Worm (Caenorhabditis elegans) whole organism, mixed stage, embryonic: ENCODE results near the gene mrpl-30.

Experiments
- blmp-1 ChIP-seq: fragments of 150-350 bp; optimal IDR thresholded peaks from 2 replicates; lab custom pipeline; 2014; ENCODE audit warnings: missing biosample characterization, missing genetic modification characterization
- lin-13 ChIP-seq: fragments of 150-350 bp; optimal IDR thresholded peaks from 2 replicates; lab custom pipeline; 2014; ENCODE audit warnings: missing biosample characterization, missing genetic modification characterization
- mep-1 ChIP-seq: fragments of 150-350 bp; optimal IDR thresholded peaks from 2 replicates; lab custom pipeline; 2017; ENCODE audit warnings: missing biosample characterization, missing genetic modification reagents, missing genetic modification characterization, inconsistent platforms
- mls-2 ChIP-seq: sonication (generic microtip); optimal IDR thresholded peaks from 2 replicates; lab custom pipeline; 2016; ENCODE audit warnings: mild to moderate bottlenecking, missing genetic modification characterization, moderate library complexity, missing compliant biosample characterization
- nhr-12 ChIP-seq: fragments of 150-350 bp; optimal IDR thresholded peaks from 2 replicates; lab custom pipeline; 2014; ENCODE audit warnings: missing biosample characterization, missing genetic modification characterization
- nhr-237 ChIP-seq: fragments of 150-350 bp; optimal IDR thresholded peaks from 2 replicates; lab custom pipeline; 2014; ENCODE audit warnings: missing biosample characterization, missing genetic modification characterization
- pha-4 ChIP-seq: fragments of 150-350 bp; optimal IDR thresholded peaks from 2 replicates; lab custom pipeline; 2018; ENCODE audit warnings: missing biosample characterization, missing genetic modification reagents, missing genetic modification characterization
- snpc-4 ChIP-seq: fragments of 150-350 bp; optimal IDR thresholded peaks from 2 replicates; lab custom pipeline; 2014; ENCODE audit warnings: missing biosample characterization, missing genetic modification characterization
- sptf-1 ChIP-seq: sonication (generic microtip); optimal IDR thresholded peaks from 2 replicates; lab custom pipeline; 2017; ENCODE audit warnings: mild to moderate bottlenecking, missing genetic modification characterization, moderate library complexity, missing compliant biosample characterization
- zip-8 ChIP-seq: fragments of 150-350 bp; optimal IDR thresholded peaks from 2 replicates; lab custom pipeline; 2014; ENCODE audit warnings: missing biosample characterization, missing genetic modification characterization

DNA sequence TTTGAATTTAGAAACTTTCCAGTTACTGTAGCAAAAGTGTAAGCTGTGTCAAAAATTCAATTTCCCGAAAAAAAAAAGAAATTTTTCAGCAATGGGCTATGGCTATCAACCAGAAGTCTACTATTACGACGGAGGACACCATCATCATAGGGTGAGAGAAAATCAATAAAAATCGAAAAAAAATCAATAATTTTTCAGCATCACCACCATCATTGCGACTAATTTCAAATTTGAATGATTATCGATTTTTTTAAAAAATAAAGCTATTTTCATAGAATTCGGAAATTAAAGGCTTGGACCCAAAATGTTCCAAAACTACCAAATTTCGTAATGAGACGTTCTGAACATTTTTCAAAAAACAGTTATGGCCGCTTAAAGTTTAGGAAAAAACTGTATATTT is 12.9 kb upstream of the mrpl-30 start:
- TF ChIP-seq mls-2 (tag; lab: Kevin White, UChicago) (no peak), blmp-1 (tag; lab: Kevin White, UChicago) (no peak), pha-4 (tag; lab: Kevin White, UChicago) (no peak), nhr-12 (no peak), nhr-237 (tag; lab: Kevin White, UChicago) (no peak), snpc-4 (tag; lab: Kevin White, UChicago) (no peak), zip-8 (tag; lab: Kevin White, UChicago) (no peak), mep-1 (tag; lab: Kevin White, UChicago) (no peak), sptf-1 (tag; lab: Kevin White, UChicago) (no peak), lin-13 (tag; lab: Kevin White, UChicago) (no peak)
